Worm (Caenorhabditis elegans): ENCODE results near the gene clec-139.

ce11 chrII:4571112-4571511, 50.4 kb downstream of the clec-139 start:
- TF ChIP-seq snpc-4 (tag; optimal IDR thresholded peaks at IDR 0.05) (no peak), dpl-1 (GFP tag; optimal IDR thresholded peaks at IDR 0.05) (no peak), isw-1 (GFP tag; IDR thresholded peaks at IDR 0.05) (no peak), pag-3 (tag; optimal IDR thresholded peaks at IDR 0.05; ENCODE audit: borderline replicate concordance, insufficient read depth) (no peak), swsn-7 (tag; optimal IDR thresholded peaks at IDR 0.05) (no peak), lin-39 (tag; optimal IDR thresholded peaks at IDR 0.05) (no peak), ama-1 (optimal IDR thresholded peaks at IDR 0.05) (no peak), unc-62 (GFP tag; optimal IDR thresholded peaks at IDR 0.05) (no peak), nhr-77 (tag; optimal IDR thresholded peaks at IDR 0.05) (no peak), fos-1 (tag; optimal IDR thresholded peaks at IDR 0.05) (no peak), alr-1 (tag; optimal IDR thresholded peaks at IDR 0.05; ENCODE audit: borderline replicate concordance) (no peak)

All from whole organism, L1 larva.